Worm (Caenorhabditis elegans) whole organism, young adult: ENCODE data around the gene mai-2.

Source experiments
- B0035.1 ChIP-seq: sonication (generic microtip); optimal IDR thresholded peaks from 2 replicates; lab custom pipeline; 2016; ENCODE audit warnings: missing genetic modification characterization, mild to moderate bottlenecking, missing compliant biosample characterization, missing genotype, missing genetic modification reagents
- C06A6.2 ChIP-seq: fragments of 200-800 bp; sonication (Bioruptor generic); conservative IDR thresholded peaks from 2 replicates; pipeline ENCODE4 v1.3.6; 2022; ENCODE audit warnings: missing genetic modification characterization, missing compliant biosample characterization
- F10E7.11 ChIP-seq: sonication (generic microtip); optimal IDR thresholded peaks from 2 replicates; lab custom pipeline; 2017; ENCODE audit warnings: mild to moderate bottlenecking, missing genetic modification characterization, moderate library complexity, missing compliant biosample characterization
- F37B4.10 ChIP-seq: fragments of 200-800 bp; sonication (Bioruptor generic); IDR thresholded peaks from 2 replicates; pipeline ENCODE4 v1.3.6; 2022; ENCODE audit warnings: missing genetic modification characterization, missing compliant biosample characterization
- F39B2.1 ChIP-seq: fragments of 200-800 bp; sonication (Bioruptor generic); IDR thresholded peaks from 2 replicates; pipeline ENCODE4 v1.3.6; 2022; ENCODE audit warnings: missing genetic modification reagents, missing genetic modification characterization, missing compliant biosample characterization
- F55B11.4 ChIP-seq: sonication (generic microtip); optimal IDR thresholded peaks from 2 replicates; lab custom pipeline; 2016; ENCODE audit warnings: missing compliant biosample characterization, missing genetic modification characterization, borderline replicate concordance; ENCODE audit not compliant: insufficient read depth
- K12H6.12 ChIP-seq: fragments of 200-800 bp; sonication (Bioruptor generic); optimal IDR thresholded peaks from 2 replicates; lab custom pipeline; 2018; ENCODE audit warnings: mild to moderate bottlenecking, missing genetic modification characterization, missing compliant biosample characterization
- ZK185.1 ChIP-seq: sonication (generic microtip); optimal IDR thresholded peaks from 2 replicates; lab custom pipeline; 2016; ENCODE audit warnings: mild to moderate bottlenecking, missing genetic modification characterization, missing compliant biosample characterization; ENCODE audit not compliant: poor library complexity, severe bottlenecking
- ama-1 ChIP-seq, 3 experiments: fragments of 150-350 bp in 1 of 3; sonication (generic microtip) in 2 of 3; optimal IDR thresholded peaks; 2 replicates each; lab custom pipeline; 2014 to 2018; ENCODE audit warnings: missing biosample characterization in 2 of 3, missing genetic modification characterization in 2 of 3, missing genetic modification reagents in 2 of 3
- attf-3 ChIP-seq: fragments of 200-800 bp; sonication (Bioruptor generic); conservative IDR thresholded peaks from 2 replicates; pipeline ENCODE4 v1.3.6; 2022; ENCODE audit warnings: missing genetic modification reagents, missing genetic modification characterization, missing compliant biosample characterization
- attf-5 ChIP-seq: fragments of 200-800 bp; sonication (Bioruptor generic); optimal IDR thresholded peaks from 2 replicates; lab custom pipeline; 2018; ENCODE audit warnings: mild to moderate bottlenecking, missing genetic modification characterization, missing compliant biosample characterization
- attf-6 ChIP-seq: fragments of 200-800 bp; sonication (Bioruptor generic); IDR thresholded peaks from 2 replicates; pipeline ENCODE4 v1.3.6; 2022; ENCODE audit warnings: missing genetic modification reagents, missing genetic modification characterization, missing compliant biosample characterization
- ccch-3 ChIP-seq: fragments of 200-800 bp; sonication (Bioruptor generic); optimal IDR thresholded peaks from 2 replicates; lab custom pipeline; 2018; ENCODE audit warnings: mild to moderate bottlenecking, missing genetic modification characterization, missing compliant biosample characterization
- cebp-1 ChIP-seq, 2 experiments: fragments of 200-800 bp in 1 of 2; sonication (Bioruptor generic) in 1 of 2; sonication (generic microtip) in 1 of 2; IDR thresholded peaks in 1 of 2; optimal IDR thresholded peaks in 1 of 2; 2 replicates each; pipeline versions ENCODE4 v1.3.6 to Lab custom; 2017 to 2022; ENCODE audit warnings: missing compliant biosample characterization in 2 of 2, missing genetic modification characterization in 2 of 2, mild to moderate bottlenecking in 1 of 2, missing genetic modification reagents in 1 of 2, moderate library complexity in 1 of 2
- ceh-100 ChIP-seq: fragments of 200-800 bp; sonication (Bioruptor generic); IDR thresholded peaks from 2 replicates; pipeline ENCODE4 v1.3.6; 2022; ENCODE audit warnings: missing genetic modification reagents, missing genetic modification characterization, missing compliant biosample characterization
- ceh-27 ChIP-seq: fragments of 200-800 bp; sonication (Bioruptor generic); optimal IDR thresholded peaks from 2 replicates; lab custom pipeline; 2018; ENCODE audit warnings: mild to moderate bottlenecking, missing genetic modification characterization, moderate library complexity, missing compliant biosample characterization
- efl-1 ChIP-seq: fragments of 150-350 bp; optimal IDR thresholded peaks from 2 replicates; lab custom pipeline; 2014; ENCODE audit warnings: missing biosample characterization, missing genetic modification reagents, missing genetic modification characterization
- him-1 ChIP-seq: sonication (generic microtip); optimal IDR thresholded peaks from 2 replicates; lab custom pipeline; 2016; ENCODE audit warnings: missing genotype, missing genetic modification reagents, missing genetic modification characterization, missing compliant biosample characterization
- hlh-26 ChIP-seq: fragments of 200-800 bp; sonication (Bioruptor generic); conservative IDR thresholded peaks from 2 replicates; pipeline ENCODE4 v1.3.6; 2022; ENCODE audit warnings: missing genetic modification reagents, missing genetic modification characterization, missing compliant biosample characterization
- hmg-1.2 ChIP-seq: fragments of 200-800 bp; sonication (Bioruptor generic); IDR thresholded peaks from 2 replicates; pipeline ENCODE4 v1.3.6; 2022; ENCODE audit warnings: missing genetic modification reagents, missing genetic modification characterization, missing compliant biosample characterization
- hmg-20 ChIP-seq: fragments of 200-800 bp; sonication (Bioruptor generic); IDR thresholded peaks from 2 replicates; pipeline ENCODE4 v1.3.6; 2022; ENCODE audit warnings: missing genetic modification reagents, missing genetic modification characterization, missing compliant biosample characterization
- hrde-1 ChIP-seq: sonication (generic microtip); optimal IDR thresholded peaks from 2 replicates; lab custom pipeline; 2016; ENCODE audit warnings: missing genetic modification characterization, mild to moderate bottlenecking, missing compliant biosample characterization, moderate library complexity, missing genotype, missing genetic modification reagents, borderline replicate concordance
- lag-1 ChIP-seq: fragments of 200-800 bp; sonication (Bioruptor generic); IDR thresholded peaks from 2 replicates; pipeline ENCODE4 v1.3.6; 2022; ENCODE audit warnings: missing genetic modification reagents, missing genetic modification characterization, missing compliant biosample characterization
- lin-35 ChIP-seq, 3 experiments: fragments of 150-350 bp in 2 of 3; sonication (generic microtip) in 1 of 3; optimal IDR thresholded peaks; 2 replicates each; lab custom pipeline; 2014 to 2018; ENCODE audit warnings: missing biosample characterization in 3 of 3, missing genetic modification characterization in 3 of 3, missing genetic modification reagents in 3 of 3
- lin-54 ChIP-seq: fragments of 200-800 bp; sonication (Bioruptor generic); optimal IDR thresholded peaks from 2 replicates; lab custom pipeline; 2018; ENCODE audit warnings: mild to moderate bottlenecking, missing genetic modification characterization, missing compliant biosample characterization
- madf-3 ChIP-seq: fragments of 200-800 bp; sonication (Bioruptor generic); IDR thresholded peaks from 2 replicates; pipeline ENCODE4 v1.3.6; 2022; ENCODE audit warnings: missing genetic modification reagents, missing genetic modification characterization, missing compliant biosample characterization
- mel-28 ChIP-seq: sonication (generic microtip); optimal IDR thresholded peaks from 2 replicates; lab custom pipeline; 2016; ENCODE audit warnings: borderline replicate concordance, mild to moderate bottlenecking, missing genetic modification characterization, missing compliant biosample characterization
- nhr-27 ChIP-seq: fragments of 200-800 bp; sonication (Bioruptor generic); optimal IDR thresholded peaks from 2 replicates; lab custom pipeline; 2018; ENCODE audit warnings: mild to moderate bottlenecking, missing genetic modification characterization, moderate library complexity, missing compliant biosample characterization
- nhr-80 ChIP-seq: sonication (generic microtip); optimal IDR thresholded peaks from 2 replicates; lab custom pipeline; 2016; ENCODE audit warnings: missing genetic modification characterization, missing compliant biosample characterization
- pbrm-1 ChIP-seq: fragments of 200-800 bp; sonication (Bioruptor generic); IDR thresholded peaks from 2 replicates; pipeline ENCODE4 v1.3.6; 2022; ENCODE audit warnings: missing genetic modification reagents, missing genetic modification characterization, missing compliant biosample characterization
- pha-4 ChIP-seq: fragments of 150-350 bp; sonication (generic microtip); optimal IDR thresholded peaks from 2 replicates; lab custom pipeline; 2014; ENCODE audit warnings: missing biosample characterization, missing genetic modification reagents, missing genetic modification characterization
- repo-1 ChIP-seq: sonication (generic microtip); optimal IDR thresholded peaks from 2 replicates; lab custom pipeline; 2017; ENCODE audit warnings: mild to moderate bottlenecking, missing genetic modification characterization, missing compliant biosample characterization
- sea-2 ChIP-seq: fragments of 200-800 bp; sonication (Bioruptor generic); IDR thresholded peaks from 2 replicates; pipeline ENCODE4 v1.3.6; 2022; ENCODE audit warnings: missing genetic modification characterization, missing compliant biosample characterization
- tbx-9 ChIP-seq: sonication (generic microtip); optimal IDR thresholded peaks from 2 replicates; lab custom pipeline; 2016; ENCODE audit warnings: borderline replicate concordance, missing genetic modification characterization, inconsistent platforms, missing compliant biosample characterization
- ztf-18 ChIP-seq: sonication (generic microtip); optimal IDR thresholded peaks from 2 replicates; lab custom pipeline; 2016; ENCODE audit warnings: missing genotype, mild to moderate bottlenecking, missing genetic modification characterization, missing compliant biosample characterization
- ztf-26 ChIP-seq: sonication (generic microtip); optimal IDR thresholded peaks from 2 replicates; lab custom pipeline; 2017; ENCODE audit warnings: missing genetic modification characterization, missing compliant biosample characterization

mai-2 gene

ce11 chrIV:3363221-3363620, 22.5 kb upstream of the mai-2 start, which contains the start of gene Y55H10A.2:
Gene Y55H10A.2 (plus strand): TSS chrIV:3363521.
- TF ChIP-seq pbrm-1 (GFP tag; lab: Robert Waterston, UW) (no peak), pha-4 (tag; lab: Kevin White, UChicago) (no peak), ama-1 (optimal IDR thresholded peaks at IDR 0.05; lab: Kevin White, UChicago) (no peak), ama-1 (GFP tag; optimal IDR thresholded peaks at IDR 0.05; lab: Kevin White, UChicago) (no peak), repo-1 (tag; lab: Kevin White, UChicago) (no peak), him-1 (tag; lab: Kevin White, UChicago) (no peak), tbx-9 (tag; lab: Kevin White, UChicago) (no peak), attf-3 (no peak), nhr-27 (tag; lab: Kevin White, UChicago) (no peak), hrde-1 (tag; lab: Kevin White, UChicago) (no peak), F55B11.4 (tag; lab: Kevin White, UChicago) (no peak), ztf-26 (tag; lab: Kevin White, UChicago) (no peak), F10E7.11 (no peak)

ce11 chrIV:3363784-3364183, 21.9 kb upstream of the mai-2 start:
- TF ChIP-seq mel-28 (tag; lab: Kevin White, UChicago) (no peak), hmg-1.2 (GFP tag; lab: Robert Waterston, UW) (peak; percentile 90)

- TF ChIP-seq lin-35 (GFP tag; optimal IDR thresholded peaks at IDR 0.05; lab: Kevin White, UChicago) = no peak
- TF ChIP-seq efl-1 (GFP tag; lab: Kevin White, UChicago) = peak; percentile 4
- TF ChIP-seq F37B4.10 (GFP tag; lab: Robert Waterston, UW) = no peak
- TF ChIP-seq B0035.1 (tag; lab: Kevin White, UChicago) = no peak
- TF ChIP-seq cebp-1 (GFP tag; IDR thresholded peaks at IDR 0.05; lab: Robert Waterston, UW) = no peak
- peak; percentile 73 for TF ChIP-seq cebp-1 (tag; optimal IDR thresholded peaks at IDR 0.05; lab: Kevin White, UChicago)
- no peak for TF ChIP-seq madf-3 (GFP tag; lab: Robert Waterston, UW)
- no peak for TF ChIP-seq lag-1 (GFP tag; lab: Robert Waterston, UW)
- TF ChIP-seq ceh-27 (GFP tag; lab: Kevin White, UChicago) = peak; percentile 13
- TF ChIP-seq hmg-20 (GFP tag; lab: Robert Waterston, UW) = no peak
- peak; percentile 54 for TF ChIP-seq attf-5 (GFP tag; lab: Kevin White, UChicago)
- no peak for TF ChIP-seq ccch-3 (GFP tag; lab: Kevin White, UChicago)
- peak; percentile 17 for TF ChIP-seq lin-54
- TF ChIP-seq nhr-80 (tag; lab: Kevin White, UChicago) = peak; percentile 78
- TF ChIP-seq ZK185.1 (tag; lab: Kevin White, UChicago) = no peak
- TF ChIP-seq sea-2 = no peak
- no peak for TF ChIP-seq C06A6.2
- TF ChIP-seq F39B2.1 (GFP tag; lab: Robert Waterston, UW) = no peak
- TF ChIP-seq attf-6 (GFP tag; lab: Robert Waterston, UW) = no peak
- no peak for TF ChIP-seq mel-28 (tag; lab: Kevin White, UChicago)
- no peak for TF ChIP-seq ceh-100 (GFP tag; lab: Robert Waterston, UW)
- TF ChIP-seq hlh-26 = no peak
- peak; percentile 20 for TF ChIP-seq ztf-18 (tag; lab: Kevin White, UChicago)
- TF ChIP-seq K12H6.12 (tag; lab: Kevin White, UChicago) = no peak
Measured at ce11 chrIV:3368638-3369247, 17.0 kb upstream of the mai-2 start, which contains the start of gene vha-19. Gene vha-19 (plus strand): TSS chrIV:3369197.
